Worm (Caenorhabditis elegans) whole organism, L2 larva: Measurements from ENCODE around the gene srd-35.

Experiments
- elt-3 ChIP-seq: sonication (generic microtip); optimal IDR thresholded peaks from 2 replicates; lab custom pipeline; 2017; ENCODE audit warnings: missing biosample characterization, missing genetic modification characterization
- lsy-2 ChIP-seq, 2 experiments: fragments of 150-350 bp in 1 of 2; sonication (generic microtip) in 1 of 2; optimal IDR thresholded peaks; 2 replicates each; lab custom pipeline; 2014 to 2017; ENCODE audit warnings: missing biosample characterization in 2 of 2, missing genetic modification characterization in 2 of 2
- mab-5 ChIP-seq: fragments of 150-350 bp; optimal IDR thresholded peaks from 2 replicates; lab custom pipeline; 2014; ENCODE audit warnings: missing biosample characterization, missing genetic modification characterization
- nhr-12 ChIP-seq: fragments of 150-350 bp; optimal IDR thresholded peaks from 2 replicates; lab custom pipeline; 2014; ENCODE audit warnings: missing biosample characterization, missing genetic modification characterization
- nhr-237 ChIP-seq: fragments of 150-350 bp; optimal IDR thresholded peaks from 2 replicates; lab custom pipeline; 2014; ENCODE audit warnings: missing biosample characterization, missing genetic modification characterization
- nhr-77 ChIP-seq: fragments of 150-350 bp; optimal IDR thresholded peaks from 2 replicates; lab custom pipeline; 2014; ENCODE audit warnings: missing biosample characterization, missing genetic modification characterization
- unc-39 ChIP-seq: fragments of 150-350 bp; optimal IDR thresholded peaks from 2 replicates; lab custom pipeline; 2014; ENCODE audit warnings: missing biosample characterization, missing genetic modification characterization

DNA sequence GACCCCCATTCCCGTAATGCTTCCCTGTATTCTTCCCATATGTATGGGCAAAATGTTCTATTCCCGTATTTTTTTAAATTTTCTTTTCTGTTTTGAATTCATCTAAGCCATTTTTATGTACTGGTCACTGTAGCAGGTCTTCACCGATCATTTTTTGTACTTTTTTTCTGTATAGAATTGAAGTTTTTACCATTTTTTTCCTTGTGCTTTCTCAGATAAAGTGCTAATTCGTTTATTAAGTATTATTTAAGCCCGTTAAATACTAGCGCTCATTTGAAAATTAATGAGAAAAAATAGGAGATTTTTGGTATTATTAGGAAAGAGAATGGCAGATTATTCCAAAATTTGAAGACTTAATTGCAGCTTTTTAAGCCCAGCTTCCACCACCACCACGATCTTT is 42.6 kb downstream of the srd-35 start:
- TF ChIP-seq nhr-237 (tag; lab: Kevin White, UChicago) (no peak), unc-39 (no peak), nhr-12 (tag; lab: Kevin White, UChicago) (no peak), lsy-2 (tag; optimal IDR thresholded peaks at IDR 0.05; lab: Kevin White, UChicago) (no peak), elt-3 (tag; lab: Kevin White, UChicago) (no peak), mab-5 (tag; lab: Kevin White, UChicago) (no peak), nhr-77 (tag; lab: Kevin White, UChicago) (no peak)
